Fruit fly (Drosophila melanogaster) whole organism, embryonic: ENCODE measurements around the gene Pep.

Source experiments
- Atf-2 ChIP-seq: fragments of 200-800 bp; sonication (Bioruptor generic); optimal IDR thresholded peaks from 2 replicates; lab custom pipeline; 2016; ENCODE audit warnings: missing biosample characterization, missing genetic modification characterization
- Bdp1 ChIP-seq: fragments of 200-800 bp; sonication (Bioruptor generic); optimal IDR thresholded peaks from 3 replicates; lab custom pipeline; 2016; ENCODE audit warnings: missing biosample characterization, missing genetic modification characterization
- Bteb2 ChIP-seq: fragments of 200-800 bp; sonication (Bioruptor generic); optimal IDR thresholded peaks from 2 replicates; lab custom pipeline; 2016; ENCODE audit warnings: missing biosample characterization, missing genetic modification characterization
- C15 ChIP-seq: fragments of 200-800 bp; sonication (Bioruptor generic); IDR thresholded peaks from 3 replicates; pipeline ENCODE4 v1.3.6; 2022; ENCODE audit warnings: missing biosample characterization, missing genetic modification characterization
- CG10274 ChIP-seq: fragments of 200-800 bp; sonication (Bioruptor generic); optimal IDR thresholded peaks from 3 replicates; lab custom pipeline; 2017; ENCODE audit warnings: missing biosample characterization, mild to moderate bottlenecking, missing genetic modification characterization
- CG11247 ChIP-seq: fragments of 200-800 bp; sonication (Bioruptor generic); IDR thresholded peaks from 2 replicates; pipeline ENCODE4 v1.3.6; 2022; ENCODE audit warnings: missing biosample characterization, missing genetic modification characterization
- CG11560 ChIP-seq: fragments of 200-800 bp; sonication (Bioruptor generic); IDR thresholded peaks from 3 replicates; pipeline ENCODE4 v1.3.6; 2022; ENCODE audit warnings: missing biosample characterization, missing genetic modification characterization
- CG11695 ChIP-seq: fragments of 200-800 bp; sonication (Bioruptor generic); IDR thresholded peaks from 3 replicates; pipeline ENCODE4 v1.3.6; 2022; ENCODE audit warnings: missing biosample characterization, missing genetic modification characterization
- CG12659 ChIP-seq: fragments of 200-800 bp; sonication (Bioruptor generic); optimal IDR thresholded peaks from 3 replicates; lab custom pipeline; 2017; ENCODE audit warnings: mild to moderate bottlenecking, missing biosample characterization, missing genetic modification reagents, missing genetic modification characterization
- CG13123 ChIP-seq: fragments of 200-800 bp; sonication (Bioruptor generic); optimal IDR thresholded peaks from 2 replicates; lab custom pipeline; 2016; ENCODE audit warnings: missing biosample characterization, missing genetic modification characterization
- CG13424 ChIP-seq: fragments of 200-800 bp; sonication (Bioruptor generic); optimal IDR thresholded peaks from 2 replicates; lab custom pipeline; 2019; ENCODE audit warnings: missing biosample characterization, mild to moderate bottlenecking, missing genetic modification characterization, moderate library complexity
- CG1647 ChIP-seq: fragments of 200-800 bp; sonication (Bioruptor generic); optimal IDR thresholded peaks from 3 replicates; lab custom pipeline; 2016; ENCODE audit warnings: missing biosample characterization, missing genetic modification characterization
- CG17359 ChIP-seq: fragments of 200-800 bp; sonication (Bioruptor generic); optimal IDR thresholded peaks from 3 replicates; lab custom pipeline; 2018; ENCODE audit warnings: missing biosample characterization, mild to moderate bottlenecking, missing genetic modification characterization, moderate library complexity
- CG17385 ChIP-seq: fragments of 200-800 bp; sonication (Bioruptor generic); optimal IDR thresholded peaks from 3 replicates; lab custom pipeline; 2018; ENCODE audit warnings: missing biosample characterization, mild to moderate bottlenecking, missing genetic modification characterization
- CG18599 ChIP-seq: fragments of 200-800 bp; sonication (Bioruptor generic); optimal IDR thresholded peaks from 3 replicates; lab custom pipeline; 2017; ENCODE audit warnings: missing biosample characterization, missing genetic modification characterization, mild to moderate bottlenecking, moderate library complexity, missing genetic modification reagents
- CG3163 ChIP-seq: fragments of 200-800 bp; sonication (Bioruptor generic); optimal IDR thresholded peaks from 3 replicates; lab custom pipeline; 2016; ENCODE audit warnings: missing biosample characterization, missing genetic modification characterization
- CG6683 ChIP-seq: fragments of 200-800 bp; sonication (Bioruptor generic); optimal IDR thresholded peaks from 2 replicates; lab custom pipeline; 2017; ENCODE audit warnings: missing biosample characterization, mild to moderate bottlenecking, missing genetic modification characterization, missing genetic modification reagents
- CG9817 ChIP-seq: fragments of 200-800 bp; sonication (Bioruptor generic); optimal IDR thresholded peaks from 2 replicates; lab custom pipeline; 2018; ENCODE audit warnings: missing biosample characterization, mild to moderate bottlenecking, missing genetic modification characterization, moderate library complexity
- CG9876 ChIP-seq: fragments of 200-800 bp; sonication (Bioruptor generic); optimal IDR thresholded peaks from 2 replicates; lab custom pipeline; 2016; ENCODE audit warnings: missing biosample characterization, missing genetic modification characterization
- CHES-1-like ChIP-seq: fragments of 200-800 bp; sonication (Bioruptor generic); optimal IDR thresholded peaks from 2 replicates; lab custom pipeline; 2016; ENCODE audit warnings: missing biosample characterization, missing genetic modification characterization
- CoRest ChIP-seq: fragments of 200-800 bp; sonication (Bioruptor generic); optimal IDR thresholded peaks from 3 replicates; lab custom pipeline; 2018; ENCODE audit warnings: missing biosample characterization, mild to moderate bottlenecking, missing genetic modification characterization, moderate library complexity
- HLH3B ChIP-seq: fragments of 200-800 bp; sonication (Bioruptor generic); IDR thresholded peaks from 2 replicates; pipeline ENCODE4 v1.3.6; 2022; ENCODE audit warnings: missing biosample characterization, missing genetic modification characterization
- HLHmδ ChIP-seq: fragments of 200-800 bp; sonication (Bioruptor generic); optimal IDR thresholded peaks from 2 replicates; lab custom pipeline; 2018; ENCODE audit warnings: missing biosample characterization, mild to moderate bottlenecking, missing genetic modification characterization, moderate library complexity
- Hr3 ChIP-seq: fragments of 200-800 bp; sonication (Bioruptor generic); optimal IDR thresholded peaks from 3 replicates; lab custom pipeline; 2016; ENCODE audit warnings: missing biosample characterization, missing genetic modification characterization
- Hr78 ChIP-seq, 2 experiments: fragments of 200-800 bp in 1 of 2; fragments of >200 bp in 1 of 2; sonication (Bioruptor generic) in 1 of 2; optimal IDR thresholded peaks; 2 replicates each; lab custom pipeline; 2017 to 2019; ENCODE audit warnings: missing biosample characterization in 2 of 2, missing genetic modification characterization in 2 of 2, mild to moderate bottlenecking in 1 of 2, moderate library complexity in 1 of 2
- Oli ChIP-seq: fragments of 200-800 bp; sonication (Bioruptor generic); optimal IDR thresholded peaks from 2 replicates; lab custom pipeline; 2018; ENCODE audit warnings: missing biosample characterization, mild to moderate bottlenecking, missing genetic modification characterization, moderate library complexity
- Ravus ChIP-seq: fragments of 200-800 bp; sonication (Bioruptor generic); IDR thresholded peaks from 2 replicates; pipeline ENCODE4 v1.3.6; 2022; ENCODE audit warnings: missing biosample characterization, missing genetic modification characterization
- Taf1 ChIP-seq: fragments of 200-800 bp; sonication (Bioruptor generic); IDR thresholded peaks from 2 replicates; pipeline ENCODE4 v1.3.6; 2022; ENCODE audit warnings: missing biosample characterization, missing genetic modification characterization
- bcd ChIP-seq: fragments of 200-800 bp; sonication (Bioruptor generic); optimal IDR thresholded peaks from 2 replicates; lab custom pipeline; 2017; ENCODE audit warnings: missing biosample characterization, mild to moderate bottlenecking, missing genetic modification characterization
- chm ChIP-seq: fragments of 200-800 bp; sonication (Bioruptor generic); IDR thresholded peaks from 2 replicates; pipeline ENCODE4 v1.3.6; 2022; ENCODE audit warnings: missing biosample characterization, missing genetic modification characterization
- dmrt11E ChIP-seq: fragments of 200-800 bp; sonication (Bioruptor generic); optimal IDR thresholded peaks from 3 replicates; lab custom pipeline; 2018; ENCODE audit warnings: missing biosample characterization, mild to moderate bottlenecking, missing genetic modification characterization, moderate library complexity
- dmrt99B ChIP-seq: fragments of 200-800 bp; sonication (Bioruptor generic); optimal IDR thresholded peaks from 2 replicates; lab custom pipeline; 2018; ENCODE audit warnings: missing biosample characterization, mild to moderate bottlenecking, missing genetic modification characterization, moderate library complexity
- ems ChIP-seq: fragments of 200-800 bp; sonication (Bioruptor generic); optimal IDR thresholded peaks from 3 replicates; lab custom pipeline; 2016; ENCODE audit warnings: missing biosample characterization, missing genetic modification characterization
- en ChIP-seq: fragments of 200-800 bp; sonication (Bioruptor generic); optimal IDR thresholded peaks from 2 replicates; lab custom pipeline; 2016; ENCODE audit warnings: missing biosample characterization, missing genetic modification characterization
- hb ChIP-seq: fragments of 200-800 bp; sonication (Bioruptor generic); IDR thresholded peaks from 3 replicates; pipeline ENCODE4 v1.3.6; 2022; ENCODE audit warnings: missing biosample characterization, missing genetic modification characterization; ENCODE audit not compliant: partially characterized antibody
- hbn ChIP-seq: fragments of 200-800 bp; sonication (Bioruptor generic); IDR thresholded peaks from 2 replicates; pipeline ENCODE4 v1.3.6; 2022; ENCODE audit warnings: missing biosample characterization, missing genetic modification characterization; ENCODE audit not compliant: partially characterized antibody
- hkb ChIP-seq, 2 experiments: fragments of 200-800 bp in 1 of 2; fragments of >200 bp in 1 of 2; sonication (Bioruptor generic) in 1 of 2; IDR thresholded peaks in 1 of 2; optimal IDR thresholded peaks in 1 of 2; 2 replicates each; pipeline versions ENCODE4 v1.3.6 to Lab custom; 2017 to 2022; ENCODE audit warnings: missing biosample characterization in 1 of 2, missing genetic modification characterization in 1 of 2
- hth ChIP-seq: fragments of >200 bp; optimal IDR thresholded peaks from 2 replicates; lab custom pipeline; 2017; ENCODE audit warnings: inconsistent platforms
- lola ChIP-seq, 3 experiments: fragments of >200 bp in 2 of 3; fragments of 200-800 bp in 1 of 3; sonication (Bioruptor generic) in 1 of 3; optimal IDR thresholded peaks; 2 replicates each; lab custom pipeline; 2017 to 2019; ENCODE audit warnings: missing biosample characterization in 3 of 3, missing genetic modification characterization in 3 of 3, mild to moderate bottlenecking in 1 of 3, moderate library complexity in 1 of 3
- mirr ChIP-seq: fragments of 200-800 bp; sonication (Bioruptor generic); optimal IDR thresholded peaks from 3 replicates; lab custom pipeline; 2018; ENCODE audit warnings: missing biosample characterization, mild to moderate bottlenecking, missing genetic modification characterization
- onecut ChIP-seq: fragments of 200-800 bp; sonication (Bioruptor generic); IDR thresholded peaks from 2 replicates; pipeline ENCODE4 v1.3.6; 2022; ENCODE audit warnings: missing biosample characterization, missing genetic modification characterization
- pfk ChIP-seq: fragments of 200-800 bp; sonication (Bioruptor generic); optimal IDR thresholded peaks from 2 replicates; lab custom pipeline; 2018; ENCODE audit warnings: missing biosample characterization, mild to moderate bottlenecking, missing genetic modification characterization, moderate library complexity
- prd ChIP-seq, 3 experiments: fragments of >200 bp in 2 of 3; fragments of 200-800 bp in 1 of 3; sonication (Bioruptor generic) in 1 of 3; optimal IDR thresholded peaks in 2 of 3; IDR thresholded peaks in 1 of 3; 2 replicates in 2 of 3; 3 replicates in 1 of 3; pipeline versions ENCODE4 v1.3.6 to Lab custom; 2017 to 2022; ENCODE audit warnings: missing biosample characterization in 1 of 3, missing genetic modification characterization in 1 of 3
- sim ChIP-seq: fragments of 200-800 bp; sonication (Bioruptor generic); IDR thresholded peaks from 2 replicates; pipeline ENCODE4 v1.3.6; 2022; ENCODE audit warnings: missing biosample characterization, missing genetic modification characterization
- slp2 ChIP-seq: fragments of 200-800 bp; sonication (Bioruptor generic); optimal IDR thresholded peaks from 2 replicates; lab custom pipeline; 2016; ENCODE audit warnings: missing biosample characterization, missing genetic modification characterization
- so ChIP-seq: fragments of 200-800 bp; sonication (Bioruptor generic); IDR thresholded peaks from 3 replicates; pipeline ENCODE4 v1.3.6; 2022; ENCODE audit warnings: missing biosample characterization, missing genetic modification characterization
- stc ChIP-seq: fragments of 200-800 bp; sonication (Bioruptor generic); IDR thresholded peaks from 2 replicates; pipeline ENCODE4 v1.3.6; 2022; ENCODE audit warnings: missing biosample characterization, missing genetic modification characterization
- usp ChIP-seq: fragments of >200 bp; optimal IDR thresholded peaks from 2 replicates; lab custom pipeline; 2017; ENCODE audit warnings: missing biosample characterization, missing genetic modification characterization
- wek ChIP-seq: fragments of 200-800 bp; sonication (Bioruptor generic); optimal IDR thresholded peaks from 3 replicates; lab custom pipeline; 2018; ENCODE audit warnings: missing biosample characterization, mild to moderate bottlenecking, missing genetic modification characterization, moderate library complexity
- wor ChIP-seq: fragments of 200-800 bp; sonication (Bioruptor generic); IDR thresholded peaks from 2 replicates; pipeline ENCODE4 v1.3.6; 2022; ENCODE audit warnings: missing biosample characterization, missing genetic modification characterization

Gene Pep

DNA sequence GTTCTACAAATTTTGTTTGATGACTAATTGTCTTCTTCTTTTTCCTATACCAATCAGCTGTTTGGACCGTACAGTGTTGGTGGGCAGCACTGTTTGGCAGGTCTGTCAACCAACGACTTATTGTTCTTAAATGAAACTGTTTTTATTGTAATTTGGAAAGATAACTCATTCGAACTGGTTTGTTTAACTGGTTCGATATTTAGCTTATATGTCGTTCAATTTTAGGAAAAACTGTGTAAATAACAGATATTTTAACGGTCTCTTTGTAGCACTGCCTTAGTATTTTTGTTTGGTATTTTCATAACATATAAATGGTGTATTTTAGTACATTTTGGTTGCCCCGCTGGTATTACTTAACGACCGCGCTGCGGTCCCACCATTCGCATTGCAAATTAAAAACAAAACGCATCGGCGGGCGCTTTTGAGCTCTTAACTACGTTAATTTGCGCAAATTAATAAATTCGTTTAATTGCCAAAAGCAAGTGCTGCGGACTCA is 23.3 kb downstream of the Pep start, which contains the start of the genes Vps60 and anchor (continued):
- TF ChIP-seq lola (GFP tag; optimal IDR thresholded peaks at IDR 0.05; lab: Kevin White, UChicago) (peak in 1 of 3 experiments; percentile 45), so (GFP tag; lab: Robert Waterston, UW) (no peak), CG11247 (GFP tag; lab: Robert Waterston, UW) (no peak), CG1647 (GFP tag; lab: Kevin White, UChicago) (peak; percentile 41), CG18599 (GFP tag; lab: Kevin White, UChicago) (peak; percentile 57), Taf1 (no peak), chm (GFP tag; lab: Robert Waterston, UW) (no peak), slp2 (peak; percentile 17), CG9817 (tag; lab: Kevin White, UChicago) (peak; percentile 11), hb (GFP tag; lab: Robert Waterston, UW) (no peak), CHES-1-like (GFP tag; lab: Kevin White, UChicago) (peak; percentile 77), prd (optimal IDR thresholded peaks at IDR 0.05; lab: Kevin White, UChicago) (no peak), prd (GFP tag; IDR thresholded peaks at IDR 0.05; lab: Robert Waterston, UW) (no peak; the same call in 2 of the 3 replicates), bcd (peak; percentile 14), Oli (tag; lab: Kevin White, UChicago) (peak; percentile 3), CG13424 (peak; percentile 31), mirr (no peak), hth (lab: Kevin White, UChicago) (no peak), wor (no peak), Hr3 (GFP tag; lab: Kevin White, UChicago) (peak; percentile 65), stc (GFP tag; lab: Robert Waterston, UW) (no peak), wek (no peak), CG12659 (GFP tag; lab: Kevin White, UChicago) (peak; percentile 87), C15 (no peak), CG6683 (GFP tag; lab: Kevin White, UChicago) (peak; percentile 35), CG11560 (no peak), CG11695 (GFP tag; lab: Robert Waterston, UW) (no peak), CG9876 (GFP tag; lab: Kevin White, UChicago) (no peak), CG17385 (peak; percentile 98), Bdp1 (GFP tag; lab: Kevin White, UChicago) (peak; percentile 48), sim (GFP tag; lab: Robert Waterston, UW) (no peak), HLHmδ (GFP tag; lab: Kevin White, UChicago) (no peak), CoRest (tag; lab: Kevin White, UChicago) (peak; percentile 62), Hr78 (GFP tag; optimal IDR thresholded peaks at IDR 0.05; lab: Kevin White, UChicago) (no peak), CG3163 (peak; percentile 49), CG10274 (GFP tag; lab: Kevin White, UChicago) (no peak), en (GFP tag; lab: Kevin White, UChicago) (peak; percentile 12), hbn (GFP tag; lab: Robert Waterston, UW) (no peak), dmrt11E (tag; lab: Kevin White, UChicago) (no peak), dmrt99B (tag; lab: Kevin White, UChicago) (peak; percentile 21), Bteb2 (GFP tag; lab: Kevin White, UChicago) (peak; percentile 76), HLH3B (no peak), onecut (GFP tag; lab: Robert Waterston, UW) (no peak), ems (peak; percentile 75), usp (no peak), CG17359 (peak; percentile 19), Ravus (GFP tag; lab: Robert Waterston, UW) (no peak), hkb (optimal IDR thresholded peaks at IDR 0.05; lab: Kevin White, UChicago) (peak; percentile 67), hkb (GFP tag; IDR thresholded peaks at IDR 0.05; lab: Robert Waterston, UW) (no peak; the same call in 1 of the 2 replicates), Atf-2 (no peak), pfk (no peak), CG13123 (no peak)
